Fruit fly (Drosophila melanogaster) whole organism, pupa: ENCODE results near the gene Mkp3.

Source experiments
- CG10348 ChIP-seq: fragments of 200-800 bp; sonication (Bioruptor generic); IDR thresholded peaks from 2 replicates; pipeline ENCODE4 v1.3.6; 2022; ENCODE audit warnings: missing biosample characterization, missing genetic modification characterization
- CG12605 ChIP-seq: fragments of 200-800 bp; sonication (Bioruptor generic); IDR thresholded peaks from 2 replicates; pipeline ENCODE4 v1.3.6; 2022; ENCODE audit warnings: missing biosample characterization, missing genetic modification characterization
- CG13204 ChIP-seq: fragments of 200-800 bp; sonication (Bioruptor generic); optimal IDR thresholded peaks from 2 replicates; lab custom pipeline; 2018; ENCODE audit warnings: missing biosample characterization, mild to moderate bottlenecking, missing genetic modification characterization, moderate library complexity
- CG14655 ChIP-seq: fragments of 200-800 bp; sonication (Bioruptor generic); optimal IDR thresholded peaks from 3 replicates; lab custom pipeline; 2017; ENCODE audit warnings: mild to moderate bottlenecking, missing biosample characterization, missing genetic modification reagents, missing genetic modification characterization
- CG15710 ChIP-seq: fragments of 200-800 bp; sonication (Bioruptor generic); optimal IDR thresholded peaks from 2 replicates; lab custom pipeline; 2018; ENCODE audit warnings: missing biosample characterization, mild to moderate bottlenecking, missing genetic modification characterization, moderate library complexity
- CG17806 ChIP-seq: fragments of 200-800 bp; sonication (Bioruptor generic); optimal IDR thresholded peaks from 2 replicates; lab custom pipeline; 2018; ENCODE audit warnings: missing biosample characterization, mild to moderate bottlenecking, missing genetic modification characterization, moderate library complexity
- CG32121 ChIP-seq: fragments of 200-800 bp; sonication (Bioruptor generic); IDR thresholded peaks from 2 replicates; pipeline ENCODE4 v1.3.6; 2022; ENCODE audit warnings: missing biosample characterization, missing genetic modification characterization
- CG34367 ChIP-seq: fragments of 200-800 bp; sonication (Bioruptor generic); optimal IDR thresholded peaks from 2 replicates; lab custom pipeline; 2018; ENCODE audit warnings: missing biosample characterization, mild to moderate bottlenecking, missing genetic modification characterization
- CG4496 ChIP-seq: fragments of 200-800 bp; sonication (Bioruptor generic); IDR thresholded peaks from 3 replicates; pipeline ENCODE4 v1.3.6; 2022; ENCODE audit warnings: missing biosample characterization, missing genetic modification characterization
- CG8159 ChIP-seq: fragments of 200-800 bp; sonication (Bioruptor generic); optimal IDR thresholded peaks from 3 replicates; lab custom pipeline; 2018; ENCODE audit warnings: missing biosample characterization, mild to moderate bottlenecking, missing genetic modification characterization, moderate library complexity
- CG8301 ChIP-seq: fragments of 200-800 bp; sonication (Bioruptor generic); optimal IDR thresholded peaks from 2 replicates; lab custom pipeline; 2018; ENCODE audit warnings: missing biosample characterization, mild to moderate bottlenecking, missing genetic modification characterization
- CG9948 ChIP-seq: fragments of 200-800 bp; sonication (Bioruptor generic); optimal IDR thresholded peaks from 2 replicates; lab custom pipeline; 2018; ENCODE audit warnings: missing biosample characterization, mild to moderate bottlenecking, missing genetic modification characterization, moderate library complexity
- D1 ChIP-seq: fragments of 200-800 bp; sonication (Bioruptor generic); optimal IDR thresholded peaks from 2 replicates; lab custom pipeline; 2018; ENCODE audit warnings: missing biosample characterization, mild to moderate bottlenecking, missing genetic modification characterization, moderate library complexity
- EcR ChIP-seq: fragments of 200-800 bp; sonication (Bioruptor generic); optimal IDR thresholded peaks from 3 replicates; lab custom pipeline; 2019; ENCODE audit warnings: missing biosample characterization, missing genetic modification characterization, mild to moderate bottlenecking, moderate library complexity, missing genetic modification reagents
- Ets98B ChIP-seq: fragments of 200-800 bp; sonication (Bioruptor generic); IDR thresholded peaks from 2 replicates; pipeline ENCODE4 v1.3.6; 2022; ENCODE audit warnings: missing biosample characterization, missing genetic modification characterization
- Pif1A ChIP-seq: fragments of 200-800 bp; sonication (Bioruptor generic); optimal IDR thresholded peaks from 3 replicates; lab custom pipeline; 2016; ENCODE audit warnings: missing biosample characterization, missing genetic modification characterization
- Pif1B ChIP-seq: fragments of 200-800 bp; sonication (Bioruptor generic); optimal IDR thresholded peaks from 3 replicates; lab custom pipeline; 2016; ENCODE audit warnings: missing biosample characterization, missing genetic modification characterization
- Snoo ChIP-seq: fragments of 200-800 bp; sonication (Bioruptor generic); optimal IDR thresholded peaks from 3 replicates; lab custom pipeline; 2017; ENCODE audit warnings: missing biosample characterization, mild to moderate bottlenecking, missing genetic modification characterization, inconsistent platforms
- fd96Ca ChIP-seq: fragments of 200-800 bp; sonication (Bioruptor generic); IDR thresholded peaks from 3 replicates; pipeline ENCODE4 v1.3.6; 2022; ENCODE audit warnings: missing biosample characterization, missing genetic modification characterization
- gl ChIP-seq: fragments of 200-800 bp; sonication (Bioruptor generic); optimal IDR thresholded peaks from 2 replicates; lab custom pipeline; 2018; ENCODE audit warnings: missing biosample characterization, mild to moderate bottlenecking, missing genetic modification characterization
- rn ChIP-seq: fragments of 200-800 bp; sonication (Bioruptor generic); IDR thresholded peaks from 2 replicates; pipeline ENCODE4 v1.3.6; 2022; ENCODE audit warnings: missing biosample characterization, missing genetic modification characterization

Mkp3 gene

DNA sequence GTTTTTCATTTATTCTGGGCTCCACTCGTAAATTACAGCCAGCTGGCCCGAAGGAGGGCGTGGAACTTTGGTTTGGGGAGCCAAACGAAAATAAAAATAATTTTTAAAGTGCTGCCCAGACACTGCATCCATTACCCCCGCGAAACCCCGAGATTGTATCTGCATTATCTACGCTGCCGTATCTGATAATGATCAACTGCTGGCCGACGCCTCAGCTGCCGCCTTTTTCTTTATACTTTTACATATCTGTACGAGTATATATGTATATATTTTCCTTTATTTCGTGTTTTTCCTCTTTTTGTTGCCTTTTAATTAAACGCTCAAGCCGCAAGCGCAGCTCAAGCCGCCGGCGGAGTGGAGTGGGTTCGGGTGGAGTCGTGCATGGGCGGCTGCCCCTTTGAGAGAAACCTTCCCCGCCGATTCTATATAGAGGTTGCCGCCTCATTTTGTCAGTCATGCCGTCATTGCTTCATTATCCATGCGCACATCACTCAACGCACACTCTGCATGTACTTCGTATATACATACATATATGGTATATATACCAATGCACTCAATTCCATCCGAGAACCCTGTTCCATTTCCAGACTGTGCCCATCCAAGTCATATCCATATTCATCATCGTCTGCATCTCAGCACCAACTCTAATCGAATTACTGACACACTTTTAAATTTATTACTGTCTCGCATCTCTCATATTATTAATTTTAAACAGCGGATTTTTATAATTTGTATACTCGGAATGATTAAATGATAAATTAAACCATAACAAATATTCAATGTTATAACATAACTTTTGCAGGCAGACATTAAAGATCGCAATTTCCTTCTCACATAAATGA, 36.3 kb downstream of the Mkp3 start:
- TF ChIP-seq CG15710 (tag; lab: Kevin White, UChicago), result no peak
- TF ChIP-seq fd96Ca (GFP tag; lab: Robert Waterston, UW), result no peak
- peak; percentile 9 for TF ChIP-seq EcR (GFP tag; lab: Kevin White, UChicago)
- TF ChIP-seq CG13204 (GFP tag; lab: Kevin White, UChicago), result peak; percentile 60

DNA sequence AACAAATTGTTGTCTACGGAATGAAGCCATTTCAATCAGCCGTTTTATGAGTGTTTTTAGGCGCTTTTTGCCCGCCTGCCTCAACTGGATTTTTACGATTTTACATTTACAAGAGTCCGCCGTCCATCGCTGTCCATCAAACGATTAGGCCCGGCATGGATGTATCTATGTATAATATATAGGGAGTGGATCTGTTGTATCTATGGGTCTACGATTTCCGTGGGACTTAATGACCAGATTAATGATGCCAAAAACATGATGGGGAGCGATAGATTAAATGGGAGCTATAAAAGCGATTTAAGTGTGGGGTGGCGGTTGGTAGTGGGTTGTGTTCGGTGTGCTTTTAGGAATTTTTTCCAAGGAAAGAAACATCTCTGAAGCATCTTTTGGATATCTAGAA, 37.5 kb downstream of the Mkp3 start:
- TF ChIP-seq CG14655 (GFP tag; lab: Kevin White, UChicago) (no peak), EcR (GFP tag; lab: Kevin White, UChicago) (no peak), D1 (tag; lab: Kevin White, UChicago) (no peak)

DNA sequence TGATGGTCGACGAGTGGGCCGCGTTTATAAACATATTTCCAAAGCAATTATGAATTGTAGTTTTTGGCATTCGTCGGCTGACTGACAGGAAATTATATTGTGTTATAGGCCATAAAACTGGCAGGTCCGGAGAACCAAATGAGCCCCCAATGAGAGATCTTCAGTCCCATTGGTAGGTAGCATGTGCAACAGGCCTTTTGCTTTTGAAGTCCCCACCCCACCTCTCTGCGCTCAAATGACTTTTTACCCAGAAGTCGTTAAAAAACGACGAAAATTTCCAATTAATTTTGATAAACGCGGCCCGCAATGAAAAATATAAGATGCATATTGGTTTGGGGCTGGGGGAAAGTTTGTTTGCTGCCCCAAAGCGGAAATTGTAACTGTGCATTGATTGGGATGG, 38.0 kb downstream of the Mkp3 start:
- TF ChIP-seq CG14655 (GFP tag; lab: Kevin White, UChicago), result no peak
- TF ChIP-seq CG34367 (tag; lab: Kevin White, UChicago), result no peak
- TF ChIP-seq CG4496 (GFP tag; lab: Robert Waterston, UW), result no peak
- TF ChIP-seq CG12605 (GFP tag; lab: Robert Waterston, UW), result no peak
- no peak for TF ChIP-seq rn (GFP tag; lab: Robert Waterston, UW)
- TF ChIP-seq EcR (GFP tag; lab: Kevin White, UChicago), result no peak
- no peak for TF ChIP-seq CG15710 (tag; lab: Kevin White, UChicago)
- TF ChIP-seq CG13204 (GFP tag; lab: Kevin White, UChicago), result no peak
- no peak for TF ChIP-seq Snoo (tag; lab: Kevin White, UChicago)
- no peak for TF ChIP-seq Ets98B
- TF ChIP-seq CG8301 (tag; lab: Kevin White, UChicago), result no peak
- TF ChIP-seq D1 (tag; lab: Kevin White, UChicago), result no peak
- no peak for TF ChIP-seq CG10348 (GFP tag; lab: Robert Waterston, UW)
- no peak for TF ChIP-seq CG32121 (GFP tag; lab: Robert Waterston, UW)

DNA sequence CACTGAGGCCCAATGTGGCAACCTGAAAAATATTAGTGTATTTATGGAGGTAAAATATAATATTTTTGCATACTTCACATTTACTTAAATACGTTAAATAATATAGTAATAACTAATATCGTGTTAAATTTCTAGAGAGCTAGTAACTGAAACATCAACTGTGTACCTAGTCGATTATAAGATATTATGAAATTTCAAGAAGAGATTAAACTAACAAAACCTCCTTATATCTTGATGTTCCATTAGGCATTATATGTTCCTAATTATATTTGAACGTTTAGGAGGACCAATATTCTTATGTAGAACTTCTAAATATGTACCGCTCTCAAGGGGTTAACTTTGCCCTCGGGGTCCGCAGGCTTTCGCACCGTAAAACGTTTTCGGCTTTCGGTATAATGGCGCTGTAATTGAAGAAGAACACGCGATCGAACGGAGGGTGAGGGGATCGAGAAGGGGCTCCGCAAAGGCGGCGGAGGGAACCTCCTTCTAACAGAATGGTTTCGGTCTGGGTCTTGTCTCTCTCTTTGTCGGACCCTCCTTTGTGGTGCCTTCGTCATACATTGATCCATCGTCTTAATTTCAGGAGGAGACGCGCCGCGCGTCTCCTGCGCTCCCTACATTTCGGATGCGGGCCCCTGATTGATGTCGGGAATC, 39.7 kb downstream of the Mkp3 start:
- TF ChIP-seq CG32121 (GFP tag; lab: Robert Waterston, UW) (no peak), CG14655 (GFP tag; lab: Kevin White, UChicago) (peak; percentile 74), Snoo (tag; lab: Kevin White, UChicago) (peak; percentile 82), CG8301 (tag; lab: Kevin White, UChicago) (peak; percentile 45), Ets98B (no peak), fd96Ca (GFP tag; lab: Robert Waterston, UW) (no peak), CG12605 (GFP tag; lab: Robert Waterston, UW) (no peak), rn (GFP tag; lab: Robert Waterston, UW) (no peak), CG4496 (GFP tag; lab: Robert Waterston, UW) (no peak), gl (peak; percentile 7), EcR (GFP tag; lab: Kevin White, UChicago) (peak; percentile 5), CG15710 (tag; lab: Kevin White, UChicago) (peak; percentile 69), CG13204 (GFP tag; lab: Kevin White, UChicago) (no peak), CG10348 (GFP tag; lab: Robert Waterston, UW) (no peak), D1 (tag; lab: Kevin White, UChicago) (peak; percentile 39), CG34367 (tag; lab: Kevin White, UChicago) (peak; percentile 26), CG8159 (peak; percentile 75), CG17806 (tag; lab: Kevin White, UChicago) (peak; percentile 62), Pif1B (GFP tag; lab: Kevin White, UChicago) (peak; percentile 65), CG9948 (tag; lab: Kevin White, UChicago) (peak; percentile 69), Pif1A (GFP tag; lab: Kevin White, UChicago) (peak; percentile 57)
- TF ChIP-seq, all 21 proteins: peak for 13

DNA sequence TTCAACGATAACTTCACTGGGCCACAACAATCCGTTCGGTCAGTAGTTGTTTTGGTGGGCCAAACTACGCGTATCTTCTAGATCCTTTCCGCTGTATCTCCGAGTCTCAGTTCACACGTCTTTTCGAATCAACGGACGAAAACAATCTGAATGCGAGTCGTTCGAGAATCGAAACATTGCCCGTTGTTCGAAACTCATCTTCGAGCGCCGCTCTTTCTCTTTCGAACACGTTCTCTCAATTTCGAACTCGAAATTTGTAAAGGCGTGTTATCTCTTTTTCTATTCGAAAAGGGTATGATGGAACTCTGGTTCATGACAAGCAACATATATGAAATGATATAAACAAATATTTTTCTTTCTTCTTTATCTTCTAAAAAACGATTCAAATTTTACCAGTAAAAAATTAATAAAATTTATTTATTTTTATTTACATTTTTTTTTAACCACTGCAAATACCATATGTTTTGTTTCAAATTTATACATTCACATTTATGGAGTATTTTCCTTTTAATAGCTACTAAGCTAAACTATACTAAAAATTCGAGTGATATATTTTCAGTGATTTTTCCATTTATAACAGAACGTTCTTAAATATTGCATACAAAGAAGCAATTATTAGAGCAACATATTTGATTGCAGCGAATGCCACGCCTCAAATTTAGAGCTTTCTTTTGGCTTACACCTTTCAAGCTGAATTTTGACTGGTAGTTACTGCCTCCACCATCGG, 40.8 kb downstream of the Mkp3 start, which contains the start of gene nkd:
TSS of gene nkd (minus strand) at position 151 of the 727 bp plus-strand sequence.
- TF ChIP-seq CG17806 (tag; lab: Kevin White, UChicago) (peak; percentile 88), Ets98B (peak; percentile 91), CG14655 (GFP tag; lab: Kevin White, UChicago) (peak; percentile 76), EcR (GFP tag; lab: Kevin White, UChicago) (peak; percentile 49), CG34367 (tag; lab: Kevin White, UChicago) (peak; percentile 78), rn (GFP tag; lab: Robert Waterston, UW) (0 out of 2 replicates have a peak, but pooled peaks have one; percentile 20), CG15710 (tag; lab: Kevin White, UChicago) (peak; percentile 85), fd96Ca (GFP tag; lab: Robert Waterston, UW) (no peak; the same call in 2 of the 3 replicates), CG8301 (tag; lab: Kevin White, UChicago) (peak; percentile 76), Pif1A (GFP tag; lab: Kevin White, UChicago) (peak; percentile 68), gl (peak; percentile 17), CG12605 (GFP tag; lab: Robert Waterston, UW) (peak; percentile 85), CG10348 (GFP tag; lab: Robert Waterston, UW) (no peak), CG9948 (tag; lab: Kevin White, UChicago) (peak; percentile 79), Pif1B (GFP tag; lab: Kevin White, UChicago) (peak; percentile 71), CG13204 (GFP tag; lab: Kevin White, UChicago) (peak; percentile 29), CG32121 (GFP tag; lab: Robert Waterston, UW) (peak; percentile 91), D1 (tag; lab: Kevin White, UChicago) (peak; percentile 92), CG4496 (GFP tag; lab: Robert Waterston, UW) (peak; percentile 87), Snoo (tag; lab: Kevin White, UChicago) (peak; percentile 82), CG8159 (peak; percentile 85)
